Worm (Caenorhabditis elegans): Measurements from ENCODE around the gene nspd-2.

nspd-2 gene

DNA sequence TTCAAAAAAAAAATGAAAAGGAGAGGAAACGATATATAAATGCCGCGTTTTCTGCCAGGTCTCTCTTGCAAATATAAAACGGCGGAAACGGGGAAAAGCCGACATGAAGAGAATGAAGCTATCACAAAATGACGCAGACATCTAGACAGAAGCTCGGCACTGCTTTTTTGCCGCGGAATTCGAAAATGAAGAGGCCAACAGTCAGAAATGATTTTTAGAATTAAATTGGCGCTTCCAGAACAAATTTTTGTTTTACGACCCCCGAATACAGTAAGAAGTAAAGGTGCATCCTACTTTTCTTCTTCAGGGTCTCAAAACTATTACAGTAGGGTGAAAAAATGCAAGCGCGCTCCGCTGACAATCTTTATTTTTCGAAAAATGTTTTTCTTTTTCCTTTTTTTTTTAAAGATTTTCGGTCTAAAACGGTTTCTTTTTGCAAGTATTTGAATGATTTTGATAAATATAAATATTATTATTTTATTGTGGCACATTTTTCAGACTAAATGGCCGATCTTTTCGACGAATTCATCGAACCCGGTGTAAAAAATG is 18.6 kb upstream of the nspd-2 start, which contains the start of gene mtr-4:
TSS of gene mtr-4 (plus strand) at position 499 of the 549 bp plus-strand sequence.
- TF ChIP-seq madf-3 (GFP tag; IDR thresholded peaks at IDR 0.05) = peak; percentile 64; the same call in 1 of the 2 replicates
- no peak for TF ChIP-seq die-1 (tag; optimal IDR thresholded peaks at IDR 0.05)
- no peak for TF ChIP-seq ets-4 (GFP tag; optimal IDR thresholded peaks at IDR 0.05)
- peak; percentile 43; the same call in 1 of the 2 replicates for TF ChIP-seq ekl-4 (GFP tag; IDR thresholded peaks at IDR 0.05)
- TF ChIP-seq F37B4.10 (GFP tag; IDR thresholded peaks at IDR 0.05) = no peak
- TF ChIP-seq F57A8.1 (GFP tag; optimal IDR thresholded peaks at IDR 0.05) = no peak
- TF ChIP-seq dpl-1 (GFP tag; optimal IDR thresholded peaks at IDR 0.05) = peak; percentile 45
- TF ChIP-seq F10E7.11 (tag; optimal IDR thresholded peaks at IDR 0.05) = no peak
- no peak for TF ChIP-seq Y56A3A.18 (GFP tag; IDR thresholded peaks at IDR 0.05)
- TF ChIP-seq athp-1 (tag; optimal IDR thresholded peaks at IDR 0.05) = peak; percentile 34
- TF ChIP-seq attf-3 (GFP tag; conservative IDR thresholded peaks at IDR 0.05) = peak; percentile 40
- TF ChIP-seq C17E4.6 (GFP tag; IDR thresholded peaks at IDR 0.05) = peak; percentile 23; the same call in 1 of the 2 replicates
- no peak for TF ChIP-seq nhr-120 (GFP tag; IDR thresholded peaks at IDR 0.05)
- TF ChIP-seq madf-8 (GFP tag; conservative IDR thresholded peaks at IDR 0.05) = peak; percentile 90
- peak; percentile 51 for TF ChIP-seq hmg-1.2 (GFP tag; IDR thresholded peaks at IDR 0.05)
- peak; percentile 96 for TF ChIP-seq madf-6 (GFP tag; IDR thresholded peaks at IDR 0.05)
- no peak for TF ChIP-seq somi-1 (GFP tag; optimal IDR thresholded peaks at IDR 0.05)
- peak; percentile 8 for TF ChIP-seq snpc-1.3 (tag; optimal IDR thresholded peaks at IDR 0.05; ENCODE audit: insufficient read depth)
- TF ChIP-seq nfyb-1 (GFP tag; IDR thresholded peaks at IDR 0.05) = no peak
- no peak for TF ChIP-seq egrh-3 (GFP tag; IDR thresholded peaks at IDR 0.05)
- TF ChIP-seq Y95B8A.8 (GFP tag; IDR thresholded peaks at IDR 0.05) = 0 out of 2 replicates have a peak, but pooled peaks have one; percentile 74
- no peak for TF ChIP-seq T26A5.8 (tag; optimal IDR thresholded peaks at IDR 0.05)
- no peak for TF ChIP-seq T07F8.4 (tag; optimal IDR thresholded peaks at IDR 0.05)
- TF ChIP-seq lsl-1 (GFP tag; optimal IDR thresholded peaks at IDR 0.05) = peak; percentile 98
- TF ChIP-seq sdz-38 (tag; optimal IDR thresholded peaks at IDR 0.05) = no peak
- TF ChIP-seq ztf-25 (GFP tag; IDR thresholded peaks at IDR 0.05) = no peak
- 0 out of 2 replicates have a peak, but pooled peaks have one; percentile 17 for TF ChIP-seq attf-6 (GFP tag; IDR thresholded peaks at IDR 0.05)
- no peak for TF ChIP-seq lin-40 (tag; optimal IDR thresholded peaks at IDR 0.05)
- no peak for TF ChIP-seq ztf-26 (tag; optimal IDR thresholded peaks at IDR 0.05)
- no peak for TF ChIP-seq hrde-1 (tag; optimal IDR thresholded peaks at IDR 0.05; ENCODE audit: borderline replicate concordance)
- no peak for TF ChIP-seq zim-3 (tag; optimal IDR thresholded peaks at IDR 0.05)
- peak; percentile 62 for TF ChIP-seq lin-54 (GFP tag; optimal IDR thresholded peaks at IDR 0.05)
- peak; percentile 69 for TF ChIP-seq nhr-80 (tag; optimal IDR thresholded peaks at IDR 0.05)
- TF ChIP-seq attf-5 (GFP tag; optimal IDR thresholded peaks at IDR 0.05) = peak; percentile 71
- TF ChIP-seq dox-1 (GFP tag; IDR thresholded peaks at IDR 0.05) = peak; percentile 77; the same call in 1 of the 2 replicates
- TF ChIP-seq snpc-3.4 (tag; optimal IDR thresholded peaks at IDR 0.05) = peak; percentile 27
- peak; percentile 69 for TF ChIP-seq rcor-1 (GFP tag; IDR thresholded peaks at IDR 0.05)
- TF ChIP-seq B0336.3 (GFP tag; IDR thresholded peaks at IDR 0.05) = 0 out of 2 replicates have a peak, but pooled peaks have one; percentile 34
- TF ChIP-seq ztf-6 (GFP tag; IDR thresholded peaks at IDR 0.05) = no peak
- no peak for TF ChIP-seq mel-28 (tag; optimal IDR thresholded peaks at IDR 0.05; ENCODE audit: borderline replicate concordance)
- peak; percentile 77 for TF ChIP-seq ceh-91 (GFP tag; IDR thresholded peaks at IDR 0.05)
- no peak for TF ChIP-seq nhr-90 (tag; optimal IDR thresholded peaks at IDR 0.05)
- peak; percentile 47 for TF ChIP-seq F49E8.2 (tag; optimal IDR thresholded peaks at IDR 0.05; ENCODE audit: insufficient read depth)
- no peak for TF ChIP-seq F52B5.7 (tag; optimal IDR thresholded peaks at IDR 0.05)
- TF ChIP-seq ceh-100 (GFP tag; IDR thresholded peaks at IDR 0.05) = peak; percentile 43
- TF ChIP-seq ama-1 (optimal IDR thresholded peaks at IDR 0.05) = no peak
- no peak for TF ChIP-seq ama-1 (GFP tag; optimal IDR thresholded peaks at IDR 0.05)
- TF ChIP-seq D2030.7 (GFP tag; IDR thresholded peaks at IDR 0.05) = peak; percentile 85
- peak; percentile 74 for TF ChIP-seq efl-1 (GFP tag; optimal IDR thresholded peaks at IDR 0.05)
